Worm (Caenorhabditis elegans): ENCODE measurements around the gene tdo-2.

Gene tdo-2

ce11 chrIII:5950756-5951345, 31.1 kb upstream of the tdo-2 start:
- TF ChIP-seq efl-1 (optimal IDR thresholded peaks at IDR 0.05) (no peak), efl-1 (GFP tag; optimal IDR thresholded peaks at IDR 0.05 in 1 of 2) (peak in 1 of 2 experiments; percentile 68), xbp-1 (tag; optimal IDR thresholded peaks at IDR 0.05) (no peak), sup-37 (GFP tag; optimal IDR thresholded peaks at IDR 0.05) (no peak), ztf-4 (tag; optimal IDR thresholded peaks at IDR 0.05) (no peak), ceh-8 (GFP tag; optimal IDR thresholded peaks at IDR 0.05) (no peak), rnt-1 (tag; optimal IDR thresholded peaks at IDR 0.05) (peak; percentile 1), lin-35 (GFP tag; optimal IDR thresholded peaks at IDR 0.05) (peak in 1 of 2 experiments; percentile 48)

- TF ChIP-seq egl-27 (tag; optimal IDR thresholded peaks at IDR 0.05), result no peak
- TF ChIP-seq fkh-10 (GFP tag; optimal IDR thresholded peaks at IDR 0.05), result peak; percentile 81
- TF ChIP-seq swsn-7 (tag; optimal IDR thresholded peaks at IDR 0.05), result peak; percentile 37
- TF ChIP-seq rnt-1 (tag; optimal IDR thresholded peaks at IDR 0.05), result peak; percentile 61
- TF ChIP-seq isw-1 (GFP tag; IDR thresholded peaks at IDR 0.05), result no peak
- TF ChIP-seq nhr-19 (GFP tag; conservative IDR thresholded peaks at IDR 0.05), result peak; percentile 66
- TF ChIP-seq xbp-1 (tag; optimal IDR thresholded peaks at IDR 0.05), result no peak
- TF ChIP-seq mdl-1 (tag; optimal IDR thresholded peaks at IDR 0.05), result peak in 1 of 2 experiments; percentile 14
- no peak for TF ChIP-seq unc-30 (tag; optimal IDR thresholded peaks at IDR 0.05)
- TF ChIP-seq ztf-11 (tag; optimal IDR thresholded peaks at IDR 0.05), result no peak
- no peak for TF ChIP-seq mep-1 (tag; optimal IDR thresholded peaks at IDR 0.05)
- no peak for TF ChIP-seq fkh-8 (tag; optimal IDR thresholded peaks at IDR 0.05)
- TF ChIP-seq zip-4 (GFP tag; optimal IDR thresholded peaks at IDR 0.05), result no peak
- no peak for TF ChIP-seq ztf-4 (tag; optimal IDR thresholded peaks at IDR 0.05)
- TF ChIP-seq elt-3 (tag; optimal IDR thresholded peaks at IDR 0.05), result no peak
- TF ChIP-seq efl-1 (optimal IDR thresholded peaks at IDR 0.05), result peak; percentile 21 to 33
- TF ChIP-seq efl-1 (GFP tag; optimal IDR thresholded peaks at IDR 0.05 in 1 of 2), result peak in 1 of 2 experiments; percentile 86
- TF ChIP-seq tlp-1 (tag; optimal IDR thresholded peaks at IDR 0.05), result no peak
- no peak for TF ChIP-seq sup-37 (GFP tag; optimal IDR thresholded peaks at IDR 0.05)
- peak; percentile 87 for TF ChIP-seq lin-14 (GFP tag; optimal IDR thresholded peaks at IDR 0.05)
- TF ChIP-seq unc-86 (tag; optimal IDR thresholded peaks at IDR 0.05), result no peak
- TF ChIP-seq dpl-1 (GFP tag; optimal IDR thresholded peaks at IDR 0.05), result no peak
- no peak for TF ChIP-seq nhr-28 (tag; optimal IDR thresholded peaks at IDR 0.05)
- TF ChIP-seq tbx-2 (tag; optimal IDR thresholded peaks at IDR 0.05), result no peak
- TF ChIP-seq unc-62 (GFP tag; optimal IDR thresholded peaks at IDR 0.05), result no peak
- no peak for TF ChIP-seq lin-39 (tag; optimal IDR thresholded peaks at IDR 0.05)
- no peak for TF ChIP-seq nhr-12 (tag; optimal IDR thresholded peaks at IDR 0.05)
- peak; percentile 17 for TF ChIP-seq snu-23 (GFP tag; optimal IDR thresholded peaks at IDR 0.05)
- TF ChIP-seq sptf-1 (tag; optimal IDR thresholded peaks at IDR 0.05), result no peak
- TF ChIP-seq lin-15B (tag; optimal IDR thresholded peaks at IDR 0.05), result no peak
- TF ChIP-seq ceh-82 (tag; optimal IDR thresholded peaks at IDR 0.05), result peak in 2 of 3 experiments; percentile 12 to 50
- TF ChIP-seq nhr-85 (tag), result no peak
- TF ChIP-seq ceh-63 (GFP tag; optimal IDR thresholded peaks at IDR 0.05), result no peak
- no peak for TF ChIP-seq blmp-1 (tag; optimal IDR thresholded peaks at IDR 0.05)
- no peak for TF ChIP-seq fkh-4 (tag; optimal IDR thresholded peaks at IDR 0.05; ENCODE audit: borderline replicate concordance)
- TF ChIP-seq dsc-1 (tag; optimal IDR thresholded peaks at IDR 0.05), result peak; percentile 22
- no peak for TF ChIP-seq aha-1 (tag; optimal IDR thresholded peaks at IDR 0.05)
- no peak for TF ChIP-seq snpc-4 (tag; optimal IDR thresholded peaks at IDR 0.05)
- TF ChIP-seq nhr-47 (tag; optimal IDR thresholded peaks at IDR 0.05), result peak; percentile 34
- peak; percentile 51 for TF ChIP-seq nhr-71 (tag; optimal IDR thresholded peaks at IDR 0.05)
- TF ChIP-seq lir-3 (tag; optimal IDR thresholded peaks at IDR 0.05; ENCODE audit: poor library complexity), result no peak
- no peak for TF ChIP-seq F16B12.6 (tag; optimal IDR thresholded peaks at IDR 0.05)
- peak in 1 of 2 experiments; percentile 60 for TF ChIP-seq lsy-2 (tag; optimal IDR thresholded peaks at IDR 0.05)
Observed at ce11 chrIII:5949817-5950216, 30.1 kb upstream of the tdo-2 start.

Data from whole organism, L1 larva.